Worm (Caenorhabditis elegans) whole organism, early embryonic: ENCODE results near the gene M03C11.9.
A peak's percentile ranks its signal among the peaks of the same experiment; 100 is the strongest.

ENCODE experiments used
- B0310.2 ChIP-seq: sonication (generic microtip); optimal IDR thresholded peaks from 2 replicates; lab custom pipeline; 2016; ENCODE audit warnings: mild to moderate bottlenecking, missing genetic modification characterization, missing compliant biosample characterization
- F13C5.2 ChIP-seq: sonication (generic microtip); optimal IDR thresholded peaks from 2 replicates; lab custom pipeline; 2017; ENCODE audit warnings: mild to moderate bottlenecking, missing genetic modification characterization, inconsistent platforms, missing compliant biosample characterization
- aly-1 ChIP-seq: sonication (generic microtip); optimal IDR thresholded peaks from 2 replicates; lab custom pipeline; 2016; ENCODE audit warnings: missing genetic modification characterization, missing compliant biosample characterization
- ama-1 ChIP-seq: fragments of 150-350 bp; optimal IDR thresholded peaks from 2 replicates; lab custom pipeline; 2014
- ceh-13 ChIP-seq: fragments of 200-800 bp; sonication (Bioruptor generic); optimal IDR thresholded peaks from 2 replicates; lab custom pipeline; 2018; ENCODE audit warnings: mild to moderate bottlenecking, missing genetic modification characterization, missing compliant biosample characterization
- ceh-36 ChIP-seq: sonication (generic microtip); optimal IDR thresholded peaks from 2 replicates; lab custom pipeline; 2016; ENCODE audit warnings: missing genetic modification characterization, inconsistent platforms, missing compliant biosample characterization
- ets-7 ChIP-seq: sonication (generic microtip); optimal IDR thresholded peaks from 2 replicates; lab custom pipeline; 2016; ENCODE audit warnings: missing genotype, missing genetic modification characterization, missing compliant biosample characterization
- flt-1 ChIP-seq: fragments of 200-800 bp; sonication (Bioruptor generic); IDR thresholded peaks from 2 replicates; pipeline ENCODE4 v1.3.6; 2022; ENCODE audit warnings: missing genetic modification characterization, missing compliant biosample characterization
- hmbx-1 ChIP-seq: sonication (generic microtip); optimal IDR thresholded peaks from 2 replicates; lab custom pipeline; 2016; ENCODE audit warnings: mild to moderate bottlenecking, missing genetic modification characterization, missing compliant biosample characterization
- hmg-4 ChIP-seq: fragments of 200-800 bp; sonication (Bioruptor generic); optimal IDR thresholded peaks from 2 replicates; lab custom pipeline; 2018; ENCODE audit warnings: mild to moderate bottlenecking, missing genetic modification characterization, missing compliant biosample characterization
- hnd-1 ChIP-seq: sonication (generic microtip); optimal IDR thresholded peaks from 2 replicates; lab custom pipeline; 2016; ENCODE audit warnings: missing genetic modification characterization, missing compliant biosample characterization
- pes-1 ChIP-seq: fragments of 200-800 bp; sonication (Bioruptor generic); IDR thresholded peaks from 2 replicates; pipeline ENCODE4 v1.3.6; 2022; ENCODE audit warnings: missing genetic modification reagents, missing genetic modification characterization, missing compliant biosample characterization
- scrt-1 ChIP-seq: fragments of 200-800 bp; sonication (Bioruptor generic); IDR thresholded peaks from 2 replicates; pipeline ENCODE4 v1.3.6; 2022; ENCODE audit warnings: missing genetic modification characterization, missing compliant biosample characterization
- sea-1 ChIP-seq: fragments of 200-800 bp; sonication (Bioruptor generic); conservative IDR thresholded peaks from 2 replicates; pipeline ENCODE4 v1.3.6; 2022; ENCODE audit warnings: missing genetic modification characterization, missing compliant biosample characterization
- tbx-11 ChIP-seq: fragments of 200-800 bp; sonication (Bioruptor generic); IDR thresholded peaks from 2 replicates; pipeline ENCODE4 v1.3.6; 2022; ENCODE audit warnings: missing genetic modification characterization, missing compliant biosample characterization
- tbx-37 ChIP-seq: fragments of 200-800 bp; sonication (Bioruptor generic); conservative IDR thresholded peaks from 2 replicates; pipeline ENCODE4 v1.3.6; 2022; ENCODE audit warnings: missing genetic modification reagents, missing genetic modification characterization, missing compliant biosample characterization
- tra-4 ChIP-seq: sonication (generic microtip); optimal IDR thresholded peaks from 2 replicates; lab custom pipeline; 2017; ENCODE audit warnings: missing genetic modification characterization, missing compliant biosample characterization

The M03C11.9 gene

ce11 chrIII:10373845-10374244 lies 17.7 kb downstream of the M03C11.9 start:
- TF ChIP-seq ama-1: no peak
- no peak for TF ChIP-seq tra-4 (tag; lab: Kevin White, UChicago)
- 0 out of 2 replicates have a peak, but pooled peaks have one; percentile 2 for TF ChIP-seq tbx-37 (GFP tag; lab: Robert Waterston, UW)

- TF ChIP-seq hmbx-1: no peak
- no peak for TF ChIP-seq hmg-4 (GFP tag; lab: Kevin White, UChicago)
- TF ChIP-seq sea-1: 0 out of 2 replicates have a peak, but pooled peaks have one; percentile 30
Observed at ce11 chrIII:10367355-10367909, 24.1 kb downstream of the M03C11.9 start.

ce11 chrIII:10364656-10365055 lies 26.9 kb downstream of the M03C11.9 start, which contains the start of gene tbc-8:
TSS of gene tbc-8 (plus strand) at chrIII:10364956.
- TF ChIP-seq scrt-1 (no peak), ceh-36 (tag; lab: Kevin White, UChicago) (no peak), sea-1 (no peak), aly-1 (tag; lab: Kevin White, UChicago) (no peak), hmg-4 (GFP tag; lab: Kevin White, UChicago) (no peak), ama-1 (no peak), tbx-37 (GFP tag; lab: Robert Waterston, UW) (no peak), F13C5.2 (tag; lab: Kevin White, UChicago) (no peak), B0310.2 (tag; lab: Kevin White, UChicago) (no peak), tra-4 (tag; lab: Kevin White, UChicago) (no peak), hmbx-1 (no peak), ets-7 (tag; lab: Kevin White, UChicago) (no peak), pes-1 (GFP tag; lab: Robert Waterston, UW) (no peak)

ce11 chrIII:10362920-10363319 lies 28.6 kb downstream of the M03C11.9 start:
- TF ChIP-seq hnd-1 (tag; lab: Kevin White, UChicago) (no peak), F13C5.2 (tag; lab: Kevin White, UChicago) (no peak), aly-1 (tag; lab: Kevin White, UChicago) (no peak), ama-1 (no peak), hmg-4 (GFP tag; lab: Kevin White, UChicago) (no peak), flt-1 (no peak)

ce11 chrIII:10361456-10361855 lies 30.1 kb downstream of the M03C11.9 start:
- TF ChIP-seq ceh-13 (GFP tag; lab: Kevin White, UChicago): no peak
- TF ChIP-seq hmg-4 (GFP tag; lab: Kevin White, UChicago): no peak
- TF ChIP-seq tbx-37 (GFP tag; lab: Robert Waterston, UW): no peak
- TF ChIP-seq ceh-36 (tag; lab: Kevin White, UChicago): no peak
- TF ChIP-seq scrt-1: no peak
- no peak for TF ChIP-seq pes-1 (GFP tag; lab: Robert Waterston, UW)
- no peak for TF ChIP-seq sea-1
- no peak for TF ChIP-seq ama-1
- TF ChIP-seq F13C5.2 (tag; lab: Kevin White, UChicago): no peak
- no peak for TF ChIP-seq tra-4 (tag; lab: Kevin White, UChicago)

- TF ChIP-seq tbx-37 (GFP tag; lab: Robert Waterston, UW): no peak
- no peak for TF ChIP-seq hmg-4 (GFP tag; lab: Kevin White, UChicago)
- no peak for TF ChIP-seq ets-7 (tag; lab: Kevin White, UChicago)
- no peak for TF ChIP-seq flt-1
- no peak for TF ChIP-seq sea-1
- TF ChIP-seq tra-4 (tag; lab: Kevin White, UChicago): no peak
- no peak for TF ChIP-seq tbx-11 (GFP tag; lab: Robert Waterston, UW)
- TF ChIP-seq scrt-1: no peak
- TF ChIP-seq ceh-36 (tag; lab: Kevin White, UChicago): no peak
- TF ChIP-seq hnd-1 (tag; lab: Kevin White, UChicago): no peak
- no peak for TF ChIP-seq ceh-13 (GFP tag; lab: Kevin White, UChicago)
- TF ChIP-seq aly-1 (tag; lab: Kevin White, UChicago): no peak
- TF ChIP-seq B0310.2 (tag; lab: Kevin White, UChicago): no peak
- no peak for TF ChIP-seq F13C5.2 (tag; lab: Kevin White, UChicago)
- TF ChIP-seq pes-1 (GFP tag; lab: Robert Waterston, UW): no peak
- no peak for TF ChIP-seq hmbx-1
- no peak for TF ChIP-seq ama-1
Observed at ce11 chrIII:10359916-10360315, 31.6 kb downstream of the M03C11.9 start.

- no peak for TF ChIP-seq B0310.2 (tag; lab: Kevin White, UChicago)
- TF ChIP-seq hnd-1 (tag; lab: Kevin White, UChicago): no peak
- TF ChIP-seq hmg-4 (GFP tag; lab: Kevin White, UChicago): no peak
- no peak for TF ChIP-seq ama-1
- TF ChIP-seq tbx-37 (GFP tag; lab: Robert Waterston, UW): no peak
- no peak for TF ChIP-seq ceh-13 (GFP tag; lab: Kevin White, UChicago)
- TF ChIP-seq aly-1 (tag; lab: Kevin White, UChicago): no peak
Observed at ce11 chrIII:10358751-10359150, 32.8 kb downstream of the M03C11.9 start.

ce11 chrIII:10357598-10358186 lies 33.8 kb downstream of the M03C11.9 start, which contains the start of gene umps-1:
TSS of gene umps-1 (minus strand) at chrIII:10357648.
- TF ChIP-seq tbx-37 (GFP tag; lab: Robert Waterston, UW) (no peak), pes-1 (GFP tag; lab: Robert Waterston, UW) (no peak), ama-1 (no peak), ets-7 (tag; lab: Kevin White, UChicago) (no peak), ceh-36 (tag; lab: Kevin White, UChicago) (no peak), sea-1 (no peak), aly-1 (tag; lab: Kevin White, UChicago) (no peak), ceh-13 (GFP tag; lab: Kevin White, UChicago) (no peak), scrt-1 (no peak), tra-4 (tag; lab: Kevin White, UChicago) (no peak), hmbx-1 (no peak), B0310.2 (tag; lab: Kevin White, UChicago) (no peak), hmg-4 (GFP tag; lab: Kevin White, UChicago) (no peak), hnd-1 (tag; lab: Kevin White, UChicago) (no peak), tbx-11 (GFP tag; lab: Robert Waterston, UW) (no peak)
